Fruit fly (Drosophila melanogaster) whole organism, embryonic: ENCODE data around the gene CG13022.

ENCODE experiments used
- CG1024 ChIP-seq: fragments of 200-800 bp; sonication (Bioruptor generic); IDR thresholded peaks from 2 replicates; pipeline ENCODE4 v1.3.6; 2022; ENCODE audit warnings: missing biosample characterization, missing genetic modification characterization
- CG10274 ChIP-seq: fragments of 200-800 bp; sonication (Bioruptor generic); optimal IDR thresholded peaks from 3 replicates; lab custom pipeline; 2017; ENCODE audit warnings: missing biosample characterization, mild to moderate bottlenecking, missing genetic modification characterization
- CG11085 ChIP-seq: fragments of 200-800 bp; sonication (Bioruptor generic); IDR thresholded peaks from 2 replicates; pipeline ENCODE4 v1.3.6; 2022; ENCODE audit warnings: missing biosample characterization, missing genetic modification characterization
- CG11093 ChIP-seq: fragments of 200-800 bp; sonication (Bioruptor generic); IDR thresholded peaks from 3 replicates; pipeline ENCODE4 v1.3.6; 2022; ENCODE audit warnings: missing biosample characterization, missing genetic modification characterization
- CG11247 ChIP-seq: fragments of 200-800 bp; sonication (Bioruptor generic); IDR thresholded peaks from 2 replicates; pipeline ENCODE4 v1.3.6; 2022; ENCODE audit warnings: missing biosample characterization, missing genetic modification characterization
- CG11504 ChIP-seq: fragments of 200-800 bp; sonication (Bioruptor generic); optimal IDR thresholded peaks from 3 replicates; lab custom pipeline; 2019; ENCODE audit warnings: missing biosample characterization, mild to moderate bottlenecking, missing genetic modification characterization, moderate library complexity
- CG12104 ChIP-seq: fragments of 200-800 bp; sonication (Bioruptor generic); optimal IDR thresholded peaks from 3 replicates; lab custom pipeline; 2016; ENCODE audit warnings: missing biosample characterization, missing genetic modification characterization
- CG16863 ChIP-seq: fragments of 200-800 bp; sonication (Bioruptor generic); optimal IDR thresholded peaks from 3 replicates; lab custom pipeline; 2016; ENCODE audit warnings: missing biosample characterization, missing genetic modification characterization
- CG17186 ChIP-seq: fragments of 200-800 bp; sonication (Bioruptor generic); optimal IDR thresholded peaks from 3 replicates; lab custom pipeline; 2017; ENCODE audit warnings: missing biosample characterization, missing genetic modification reagents, missing genetic modification characterization
- CG2116 ChIP-seq: fragments of 200-800 bp; sonication (Bioruptor generic); optimal IDR thresholded peaks from 3 replicates; lab custom pipeline; 2018; ENCODE audit warnings: missing biosample characterization, mild to moderate bottlenecking, missing genetic modification characterization
- CG2129 ChIP-seq: fragments of 200-800 bp; sonication (Bioruptor generic); IDR thresholded peaks from 2 replicates; pipeline ENCODE4 v1.3.6; 2022; ENCODE audit warnings: missing biosample characterization, missing genetic modification characterization; ENCODE audit not compliant: partially characterized antibody
- CG30403 ChIP-seq: fragments of 200-800 bp; sonication (Bioruptor generic); optimal IDR thresholded peaks from 3 replicates; lab custom pipeline; 2016; ENCODE audit warnings: missing biosample characterization, missing genetic modification characterization
- CG31365 ChIP-seq: fragments of 200-800 bp; sonication (Bioruptor generic); optimal IDR thresholded peaks from 2 replicates; lab custom pipeline; 2018; ENCODE audit warnings: missing biosample characterization, mild to moderate bottlenecking, missing genetic modification characterization
- CG3163 ChIP-seq: fragments of 200-800 bp; sonication (Bioruptor generic); optimal IDR thresholded peaks from 3 replicates; lab custom pipeline; 2016; ENCODE audit warnings: missing biosample characterization, missing genetic modification characterization
- CG34224 ChIP-seq: fragments of 200-800 bp; sonication (Bioruptor generic); IDR thresholded peaks from 3 replicates; pipeline ENCODE4 v1.3.6; 2022; ENCODE audit warnings: missing biosample characterization, missing genetic modification characterization; ENCODE audit not compliant: partially characterized antibody
- CG3847 ChIP-seq: fragments of 200-800 bp; sonication (Bioruptor generic); IDR thresholded peaks from 2 replicates; pipeline ENCODE4 v1.3.6; 2022; ENCODE audit warnings: missing biosample characterization, missing genetic modification characterization
- CG42726 ChIP-seq: fragments of 200-800 bp; sonication (Bioruptor generic); IDR thresholded peaks from 2 replicates; pipeline ENCODE4 v1.3.6; 2022; ENCODE audit warnings: missing biosample characterization, missing genetic modification characterization; ENCODE audit not compliant: partially characterized antibody
- CG4730 ChIP-seq: fragments of 200-800 bp; sonication (Bioruptor generic); IDR thresholded peaks from 2 replicates; pipeline ENCODE4 v1.3.6; 2022; ENCODE audit warnings: missing biosample characterization, missing genetic modification characterization
- CG4820 ChIP-seq: fragments of 200-800 bp; sonication (Bioruptor generic); optimal IDR thresholded peaks from 3 replicates; lab custom pipeline; 2016; ENCODE audit warnings: missing biosample characterization, missing genetic modification characterization
- D19A ChIP-seq: fragments of 200-800 bp; optimal IDR thresholded peaks from 3 replicates; lab custom pipeline; 2019; ENCODE audit warnings: missing biosample characterization, mild to moderate bottlenecking, missing genetic modification characterization, moderate library complexity
- Gug ChIP-seq: fragments of 200-800 bp; sonication (Bioruptor generic); IDR thresholded peaks from 4 replicates; pipeline ENCODE4 v1.3.6; 2022; ENCODE audit warnings: missing biosample characterization, missing genetic modification characterization
- H2.0 ChIP-seq: fragments of 200-800 bp; sonication (Bioruptor generic); IDR thresholded peaks from 2 replicates; pipeline ENCODE4 v1.3.6; 2022; ENCODE audit warnings: missing biosample characterization, missing genetic modification characterization
- Hr78 ChIP-seq, 2 experiments: fragments of 200-800 bp in 1 of 2; fragments of >200 bp in 1 of 2; sonication (Bioruptor generic) in 1 of 2; optimal IDR thresholded peaks; 2 replicates each; lab custom pipeline; 2017 to 2019; ENCODE audit warnings: missing biosample characterization in 2 of 2, missing genetic modification characterization in 2 of 2, mild to moderate bottlenecking in 1 of 2, moderate library complexity in 1 of 2
- Kr ChIP-seq: fragments of 200-800 bp; sonication (Bioruptor generic); optimal IDR thresholded peaks from 2 replicates; lab custom pipeline; 2017; ENCODE audit warnings: missing biosample characterization, mild to moderate bottlenecking, missing genetic modification characterization
- Lhr ChIP-seq: fragments of 200-800 bp; sonication (Bioruptor generic); optimal IDR thresholded peaks from 3 replicates; lab custom pipeline; 2017; ENCODE audit warnings: mild to moderate bottlenecking, missing biosample characterization, missing genetic modification reagents, missing genetic modification characterization
- MBD-R2 ChIP-seq: fragments of 200-800 bp; sonication (Bioruptor generic); IDR thresholded peaks from 2 replicates; pipeline ENCODE4 v1.3.6; 2022; ENCODE audit warnings: missing biosample characterization, missing genetic modification characterization
- Myb ChIP-seq: fragments of 200-800 bp; sonication (Bioruptor generic); optimal IDR thresholded peaks from 2 replicates; lab custom pipeline; 2016; ENCODE audit warnings: missing biosample characterization, missing genetic modification characterization
- Optix ChIP-seq: fragments of 200-800 bp; sonication (Bioruptor generic); IDR thresholded peaks from 3 replicates; pipeline ENCODE4 v1.3.6; 2022; ENCODE audit warnings: missing biosample characterization, missing genetic modification characterization
- Rfx ChIP-seq: fragments of 200-800 bp; sonication (Bioruptor generic); IDR thresholded peaks from 2 replicates; pipeline ENCODE4 v1.3.6; 2022; ENCODE audit warnings: missing biosample characterization, missing genetic modification characterization
- Side ChIP-seq: fragments of 200-800 bp; sonication (Bioruptor generic); optimal IDR thresholded peaks from 2 replicates; lab custom pipeline; 2016; ENCODE audit warnings: missing biosample characterization, missing genetic modification characterization
- Sin3A ChIP-seq: fragments of >200 bp; optimal IDR thresholded peaks from 2 replicates; lab custom pipeline; 2018
- Sry-β ChIP-seq: fragments of 200-800 bp; sonication (Bioruptor generic); optimal IDR thresholded peaks from 2 replicates; lab custom pipeline; 2018; ENCODE audit warnings: missing biosample characterization, mild to moderate bottlenecking, missing genetic modification characterization, moderate library complexity
- croc ChIP-seq: fragments of 200-800 bp; sonication (Bioruptor generic); conservative IDR thresholded peaks from 3 replicates; pipeline ENCODE4 v1.3.6; 2022; ENCODE audit warnings: missing biosample characterization, missing genetic modification characterization
- danr ChIP-seq: fragments of 200-800 bp; sonication (Bioruptor generic); IDR thresholded peaks from 2 replicates; pipeline ENCODE4 v1.3.6; 2022; ENCODE audit warnings: missing biosample characterization, missing genetic modification characterization
- exex ChIP-seq: fragments of 200-800 bp; sonication (Bioruptor generic); optimal IDR thresholded peaks from 4 replicates; lab custom pipeline; 2018; ENCODE audit warnings: missing biosample characterization, mild to moderate bottlenecking, missing genetic modification characterization, moderate library complexity
- eyg ChIP-seq: fragments of 200-800 bp; sonication (Bioruptor generic); optimal IDR thresholded peaks from 3 replicates; lab custom pipeline; 2016; ENCODE audit warnings: missing biosample characterization, missing genetic modification characterization
- fd3F ChIP-seq: fragments of 200-800 bp; sonication (Bioruptor generic); optimal IDR thresholded peaks from 2 replicates; lab custom pipeline; 2018; ENCODE audit warnings: missing biosample characterization, mild to moderate bottlenecking, missing genetic modification characterization, moderate library complexity
- h ChIP-seq: fragments of >200 bp; optimal IDR thresholded peaks from 2 replicates; lab custom pipeline; 2017
- hkb ChIP-seq, 2 experiments: fragments of 200-800 bp in 1 of 2; fragments of >200 bp in 1 of 2; sonication (Bioruptor generic) in 1 of 2; IDR thresholded peaks in 1 of 2; optimal IDR thresholded peaks in 1 of 2; 2 replicates each; pipeline versions ENCODE4 v1.3.6 to Lab custom; 2017 to 2022; ENCODE audit warnings: missing biosample characterization in 1 of 2, missing genetic modification characterization in 1 of 2
- kah ChIP-seq: fragments of 200-800 bp; sonication (Bioruptor generic); optimal IDR thresholded peaks from 2 replicates; lab custom pipeline; 2018; ENCODE audit warnings: missing biosample characterization, mild to moderate bottlenecking, missing genetic modification characterization
- lmd ChIP-seq: fragments of 200-800 bp; sonication (Bioruptor generic); IDR thresholded peaks from 2 replicates; pipeline ENCODE4 v1.3.6; 2022; ENCODE audit warnings: missing biosample characterization, missing genetic modification characterization
- nom ChIP-seq: fragments of 200-800 bp; sonication (Bioruptor generic); optimal IDR thresholded peaks from 2 replicates; lab custom pipeline; 2017; ENCODE audit warnings: missing biosample characterization, missing genetic modification characterization, mild to moderate bottlenecking, moderate library complexity, missing genetic modification reagents
- odd ChIP-seq: fragments of 200-800 bp; sonication (Bioruptor generic); optimal IDR thresholded peaks from 2 replicates; lab custom pipeline; 2017; ENCODE audit warnings: missing biosample characterization, mild to moderate bottlenecking, missing genetic modification characterization
- org-1 ChIP-seq: fragments of 200-800 bp; sonication (Bioruptor generic); optimal IDR thresholded peaks from 2 replicates; lab custom pipeline; 2017; ENCODE audit warnings: missing biosample characterization, missing genetic modification characterization
- seq ChIP-seq: fragments of 200-800 bp; sonication (Bioruptor generic); IDR thresholded peaks from 2 replicates; pipeline ENCODE4 v1.3.6; 2022; ENCODE audit warnings: missing biosample characterization, missing genetic modification characterization
- stwl ChIP-seq: fragments of 200-800 bp; sonication (Bioruptor generic); optimal IDR thresholded peaks from 3 replicates; lab custom pipeline; 2018; ENCODE audit warnings: missing biosample characterization, mild to moderate bottlenecking, missing genetic modification characterization, moderate library complexity
- tin ChIP-seq: fragments of 200-800 bp; sonication (Bioruptor generic); optimal IDR thresholded peaks from 3 replicates; lab custom pipeline; 2016; ENCODE audit warnings: missing biosample characterization, missing genetic modification characterization
- tup ChIP-seq: fragments of 200-800 bp; sonication (Bioruptor generic); optimal IDR thresholded peaks from 2 replicates; lab custom pipeline; 2016; ENCODE audit warnings: missing biosample characterization, mild to moderate bottlenecking, missing genetic modification characterization, moderate library complexity
- zen ChIP-seq: fragments of 200-800 bp; sonication (Bioruptor generic); optimal IDR thresholded peaks from 3 replicates; lab custom pipeline; 2018; ENCODE audit warnings: missing biosample characterization, mild to moderate bottlenecking, missing genetic modification characterization, moderate library complexity

Gene CG13022

DNA sequence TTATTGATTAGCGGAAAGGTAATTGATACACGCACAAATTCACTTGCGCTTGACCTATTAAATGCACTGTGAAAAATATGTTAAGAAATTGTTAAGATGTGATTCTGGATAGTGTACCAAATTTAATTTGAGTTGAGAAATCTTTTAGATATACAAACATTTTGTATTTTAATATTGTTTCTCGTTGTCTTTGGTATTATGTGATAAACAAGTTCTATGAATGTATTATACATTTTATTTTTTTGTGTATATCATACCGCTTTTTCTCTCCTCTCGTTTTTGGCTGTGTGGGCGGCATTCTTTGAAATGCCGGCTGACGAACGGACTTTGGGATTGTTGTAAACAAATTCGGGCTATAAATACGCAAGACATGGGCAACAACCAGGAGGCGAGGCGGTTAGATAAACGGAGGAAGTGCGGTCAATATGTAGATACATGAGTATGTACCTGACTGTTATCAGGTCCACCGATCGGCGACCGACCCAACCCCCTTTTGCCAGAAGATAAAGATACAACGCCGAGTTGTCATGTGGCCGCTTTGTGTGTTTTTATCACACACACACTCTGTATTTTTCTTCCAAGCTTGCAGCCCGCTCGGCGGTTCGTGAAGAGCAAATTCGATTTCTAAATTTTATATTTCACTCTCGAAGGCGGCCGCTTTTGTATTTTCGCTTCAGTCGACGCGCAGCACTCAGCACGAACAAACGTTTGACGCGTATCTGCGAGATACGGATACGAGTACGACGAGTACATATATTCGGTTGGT is 18.2 kb upstream of the CG13022 start (continued):
- TF ChIP-seq Optix (GFP tag; lab: Robert Waterston, UW) = no peak
- peak; percentile 1 for TF ChIP-seq Myb (GFP tag; lab: Kevin White, UChicago)
- no peak for TF ChIP-seq hkb (optimal IDR thresholded peaks at IDR 0.05; lab: Kevin White, UChicago)
- TF ChIP-seq hkb (GFP tag; IDR thresholded peaks at IDR 0.05; lab: Robert Waterston, UW) = peak; percentile 79
- peak; percentile 86 for TF ChIP-seq CG11504 (tag; lab: Kevin White, UChicago)
- TF ChIP-seq zen = no peak
- peak; percentile 32; the same call in 1 of the 2 replicates for TF ChIP-seq MBD-R2 (GFP tag; lab: Robert Waterston, UW)
- TF ChIP-seq seq (GFP tag; lab: Robert Waterston, UW) = peak; percentile 67
- TF ChIP-seq CG11085 (GFP tag; lab: Robert Waterston, UW) = peak; percentile 53; the same call in 1 of the 2 replicates
- TF ChIP-seq H2.0 = peak; percentile 42; the same call in 1 of the 2 replicates
- TF ChIP-seq eyg (GFP tag; lab: Kevin White, UChicago) = peak; percentile 21
- peak; percentile 39 for TF ChIP-seq CG16863
- TF ChIP-seq CG30403 (GFP tag; lab: Kevin White, UChicago) = peak; percentile 49
- peak; percentile 23; the same call in 2 of the 4 replicates for TF ChIP-seq Gug (GFP tag; lab: Robert Waterston, UW)
- no peak for TF ChIP-seq CG34224 (GFP tag; lab: Robert Waterston, UW)
- TF ChIP-seq tup (GFP tag; lab: Kevin White, UChicago) = no peak
- TF ChIP-seq tin = peak; percentile 1
- peak in 1 of 2 experiments; percentile 33 for TF ChIP-seq Hr78 (GFP tag; optimal IDR thresholded peaks at IDR 0.05; lab: Kevin White, UChicago)
- peak; percentile 9; the same call in 1 of the 2 replicates for TF ChIP-seq danr (GFP tag; lab: Robert Waterston, UW)
- TF ChIP-seq kah (GFP tag; lab: Kevin White, UChicago) = peak; percentile 51
- peak; percentile 51 for TF ChIP-seq fd3F (GFP tag; lab: Kevin White, UChicago)
- TF ChIP-seq D19A = peak; percentile 77
- peak; percentile 49 for TF ChIP-seq org-1 (GFP tag; lab: Kevin White, UChicago)
- peak; percentile 28; the same call in 1 of the 3 replicates for TF ChIP-seq croc (GFP tag; lab: Robert Waterston, UW)
- peak; percentile 56 for TF ChIP-seq odd
- no peak for TF ChIP-seq Sry-β (GFP tag; lab: Kevin White, UChicago)
- TF ChIP-seq CG3847 = peak; percentile 63
- peak; percentile 45; the same call in 1 of the 3 replicates for TF ChIP-seq CG11093
- peak; percentile 44; the same call in 1 of the 2 replicates for TF ChIP-seq CG1024 (GFP tag; lab: Robert Waterston, UW)
- peak; percentile 69 for TF ChIP-seq Rfx (GFP tag; lab: Robert Waterston, UW)
- no peak for TF ChIP-seq Lhr (GFP tag; lab: Kevin White, UChicago)
- TF ChIP-seq CG2129 = no peak
- peak; percentile 55 for TF ChIP-seq CG4730 (GFP tag; lab: Robert Waterston, UW)
- no peak for TF ChIP-seq CG10274 (GFP tag; lab: Kevin White, UChicago)
- peak; percentile 37 for TF ChIP-seq Side
- peak; percentile 74 for TF ChIP-seq lmd (GFP tag; lab: Robert Waterston, UW)
- no peak for TF ChIP-seq Kr (GFP tag; lab: Kevin White, UChicago)
- TF ChIP-seq CG42726 (GFP tag; lab: Robert Waterston, UW) = no peak
- TF ChIP-seq CG12104 = peak; percentile 25
- TF ChIP-seq Sin3A = no peak
- no peak for TF ChIP-seq stwl (tag; lab: Kevin White, UChicago)
- TF ChIP-seq exex (tag; lab: Kevin White, UChicago) = no peak
- TF ChIP-seq CG11247 (GFP tag; lab: Robert Waterston, UW) = peak; percentile 53
- no peak for TF ChIP-seq h (lab: Kevin White, UChicago)
- no peak for TF ChIP-seq nom (GFP tag; lab: Kevin White, UChicago)
- no peak for TF ChIP-seq CG3163 (GFP tag; lab: Kevin White, UChicago)
- TF ChIP-seq CG17186 (GFP tag; lab: Kevin White, UChicago) = no peak
- no peak for TF ChIP-seq CG31365 (tag; lab: Kevin White, UChicago)
- TF ChIP-seq CG4820 (GFP tag; lab: Kevin White, UChicago) = peak; percentile 51
- TF ChIP-seq CG2116 (GFP tag; lab: Kevin White, UChicago) = no peak
